Worm (Caenorhabditis elegans) whole organism, L4/young adult: ENCODE measurements around the gene Y105C5B.3.

Source experiments
- dao-5 ChIP-seq: sonication (generic microtip); optimal IDR thresholded peaks from 2 replicates; lab custom pipeline; 2016; ENCODE audit warnings: missing genotype, missing genetic modification characterization, moderate library complexity, missing compliant biosample characterization
- him-1 ChIP-seq: sonication (generic microtip); optimal IDR thresholded peaks from 2 replicates; lab custom pipeline; 2016; ENCODE audit warnings: missing genotype, missing genetic modification reagents, missing genetic modification characterization, missing compliant biosample characterization

ce11 chrIV:15844064-15844463, 40.0 kb upstream of the Y105C5B.3 start:
- TF ChIP-seq him-1 (tag; lab: Kevin White, UChicago): no peak
- TF ChIP-seq dao-5 (tag; lab: Kevin White, UChicago): no peak
